Worm (Caenorhabditis elegans): ENCODE measurements around the gene F14F9.3.

The F14F9.3 gene

ce11 chrV:5172833-5173232 is 34.8 kb downstream of the F14F9.3 start, which contains the start of gene srt-65:
Gene srt-65, minus strand, starts transcription at chrV:5172933.
- TF ChIP-seq sptf-1 (tag; optimal IDR thresholded peaks at IDR 0.05) (no peak), nhr-19 (GFP tag; conservative IDR thresholded peaks at IDR 0.05) (no peak), ztf-11 (tag; optimal IDR thresholded peaks at IDR 0.05) (no peak), ceh-8 (GFP tag; optimal IDR thresholded peaks at IDR 0.05) (no peak), ama-1 (optimal IDR thresholded peaks at IDR 0.05) (no peak), nhr-11 (tag; optimal IDR thresholded peaks at IDR 0.05) (no peak), nhr-76 (tag; optimal IDR thresholded peaks at IDR 0.05) (no peak), nhr-77 (tag; optimal IDR thresholded peaks at IDR 0.05) (no peak), snu-23 (GFP tag; optimal IDR thresholded peaks at IDR 0.05) (no peak), ceh-63 (GFP tag; optimal IDR thresholded peaks at IDR 0.05) (no peak)

ce11 chrV:5177209-5177608 is 39.2 kb downstream of the F14F9.3 start, which contains the start of gene ugt-51:
Gene ugt-51, minus strand, starts transcription at chrV:5177309.
- TF ChIP-seq lin-14 (GFP tag; optimal IDR thresholded peaks at IDR 0.05) (no peak), efl-1 (optimal IDR thresholded peaks at IDR 0.05) (no peak), efl-1 (GFP tag; optimal IDR thresholded peaks at IDR 0.05 in 1 of 2) (peak in 1 of 2 experiments; percentile 49)

ce11 chrV:5178051-5178450 is 40.0 kb downstream of the F14F9.3 start:
- TF ChIP-seq lin-35 (GFP tag; optimal IDR thresholded peaks at IDR 0.05) (no peak), elt-2 (tag; optimal IDR thresholded peaks at IDR 0.05) (peak; percentile 6), ceh-82 (tag; optimal IDR thresholded peaks at IDR 0.05) (no peak), fkh-10 (GFP tag; optimal IDR thresholded peaks at IDR 0.05) (no peak), nhr-12 (tag; optimal IDR thresholded peaks at IDR 0.05) (no peak), ztf-4 (tag; optimal IDR thresholded peaks at IDR 0.05) (no peak), nhr-11 (tag; optimal IDR thresholded peaks at IDR 0.05) (no peak)

- TF ChIP-seq ztf-11 (tag; optimal IDR thresholded peaks at IDR 0.05) (no peak), ets-5 (GFP tag; IDR thresholded peaks at IDR 0.05) (no peak), irx-1 (tag; optimal IDR thresholded peaks at IDR 0.05) (no peak), efl-1 (optimal IDR thresholded peaks at IDR 0.05) (no peak), efl-1 (GFP tag; optimal IDR thresholded peaks at IDR 0.05 in 1 of 2) (no peak), Y116A8C.19 (tag; optimal IDR thresholded peaks at IDR 0.05; ENCODE audit: borderline replicate concordance) (no peak), fkh-4 (tag; optimal IDR thresholded peaks at IDR 0.05; ENCODE audit: borderline replicate concordance) (no peak), nhr-237 (tag; optimal IDR thresholded peaks at IDR 0.05) (no peak), snpc-4 (tag; optimal IDR thresholded peaks at IDR 0.05) (no peak), F16B12.6 (tag; optimal IDR thresholded peaks at IDR 0.05) (no peak), blmp-1 (tag; optimal IDR thresholded peaks at IDR 0.05) (no peak), pax-3 (tag; optimal IDR thresholded peaks at IDR 0.05) (no peak), nhr-85 (tag) (no peak), zip-4 (GFP tag; optimal IDR thresholded peaks at IDR 0.05) (no peak), lin-35 (GFP tag; optimal IDR thresholded peaks at IDR 0.05) (no peak), efl-3 (GFP tag; optimal IDR thresholded peaks at IDR 0.05) (no peak), dpl-1 (GFP tag; optimal IDR thresholded peaks at IDR 0.05) (no peak), elt-3 (tag; optimal IDR thresholded peaks at IDR 0.05) (no peak)
These were observed 43.6 kb downstream of the F14F9.3 start, which contains the start of gene C03A7.2 for ce11 chrV:5181612-5182011. Gene C03A7.2, plus strand, starts transcription at chrV:5181912.
